Worm (Caenorhabditis elegans): ENCODE measurements around the gene srx-97.

The srx-97 gene

ce11 chrII:3630810-3631209, 38.4 kb downstream of the srx-97 start, which contains the start of gene M151.2:
Gene M151.2, plus strand, starts transcription at chrII:3631110.
- no peak for TF ChIP-seq nhr-25 (tag; optimal IDR thresholded peaks at IDR 0.05)
- no peak for TF ChIP-seq ztf-4 (tag; optimal IDR thresholded peaks at IDR 0.05)
- TF ChIP-seq egl-27 (tag; optimal IDR thresholded peaks at IDR 0.05) = no peak
- TF ChIP-seq nhr-10 (tag; optimal IDR thresholded peaks at IDR 0.05) = no peak
- no peak for TF ChIP-seq aly-2 (tag; optimal IDR thresholded peaks at IDR 0.05)

ce11 chrII:3626872-3627271, 42.3 kb downstream of the srx-97 start, which contains the start of gene M151.3:
Gene M151.3, plus strand, starts transcription at chrII:3627172.
- no peak for TF ChIP-seq gmeb-1 (tag; optimal IDR thresholded peaks at IDR 0.05)
- no peak for TF ChIP-seq ztf-11 (tag; optimal IDR thresholded peaks at IDR 0.05)
- no peak for TF ChIP-seq lin-39 (tag; optimal IDR thresholded peaks at IDR 0.05)
- no peak for TF ChIP-seq blmp-1 (tag; optimal IDR thresholded peaks at IDR 0.05; ENCODE audit: insufficient read depth)
- no peak for TF ChIP-seq ceh-82 (tag; optimal IDR thresholded peaks at IDR 0.05)
- no peak for TF ChIP-seq unc-55 (GFP tag; optimal IDR thresholded peaks at IDR 0.05)
- no peak for TF ChIP-seq nhr-23 (tag; optimal IDR thresholded peaks at IDR 0.05)
- TF ChIP-seq unc-39 (tag; optimal IDR thresholded peaks at IDR 0.05) = no peak
- no peak for TF ChIP-seq aly-2 (tag; optimal IDR thresholded peaks at IDR 0.05)
- no peak for TF ChIP-seq C34F6.9 (tag; optimal IDR thresholded peaks at IDR 0.05)
- no peak for TF ChIP-seq nhr-12 (tag; optimal IDR thresholded peaks at IDR 0.05)
- no peak for TF ChIP-seq lin-11 (tag; optimal IDR thresholded peaks at IDR 0.05)

- TF ChIP-seq C34F6.9 (tag; optimal IDR thresholded peaks at IDR 0.05) (no peak), alr-1 (tag; optimal IDR thresholded peaks at IDR 0.05) (no peak), lin-11 (tag; optimal IDR thresholded peaks at IDR 0.05) (no peak), nhr-25 (tag; optimal IDR thresholded peaks at IDR 0.05) (no peak), Y55F3AM.14 (GFP tag; optimal IDR thresholded peaks at IDR 0.05) (no peak), nhr-129 (tag; optimal IDR thresholded peaks at IDR 0.05) (no peak), skn-1 (tag; optimal IDR thresholded peaks at IDR 0.05) (no peak), mab-5 (tag; optimal IDR thresholded peaks at IDR 0.05) (no peak), ZK546.5 (tag; optimal IDR thresholded peaks at IDR 0.05) (no peak), dmd-4 (tag; optimal IDR thresholded peaks at IDR 0.05) (no peak), sma-9 (GFP tag; optimal IDR thresholded peaks at IDR 0.05) (no peak), sma-9 (tag; optimal IDR thresholded peaks at IDR 0.05) (no peak), nhr-10 (tag; optimal IDR thresholded peaks at IDR 0.05) (no peak), crh-2 (tag; optimal IDR thresholded peaks at IDR 0.05) (no peak), nhr-6 (tag; optimal IDR thresholded peaks at IDR 0.05) (no peak), ztf-1 (GFP tag; conservative IDR thresholded peaks at IDR 0.05) (no peak)
Measured at ce11 chrII:3622014-3622413, 47.2 kb downstream of the srx-97 start, which contains the start of gene M151.7. Gene M151.7, plus strand, starts transcription at chrII:3622314.

- no peak for TF ChIP-seq ztf-11 (tag; optimal IDR thresholded peaks at IDR 0.05)
- TF ChIP-seq nhr-237 (tag; optimal IDR thresholded peaks at IDR 0.05) = no peak
- TF ChIP-seq blmp-1 (tag; optimal IDR thresholded peaks at IDR 0.05; ENCODE audit: insufficient read depth) = no peak
- TF ChIP-seq zag-1 (tag; optimal IDR thresholded peaks at IDR 0.05) = no peak
- TF ChIP-seq sma-9 (GFP tag; optimal IDR thresholded peaks at IDR 0.05) = no peak
- TF ChIP-seq sma-9 (tag; optimal IDR thresholded peaks at IDR 0.05) = no peak
- no peak for TF ChIP-seq nhr-6 (tag; optimal IDR thresholded peaks at IDR 0.05)
- TF ChIP-seq lin-39 (tag; optimal IDR thresholded peaks at IDR 0.05) = no peak
- no peak for TF ChIP-seq nhr-25 (tag; optimal IDR thresholded peaks at IDR 0.05)
Measured at ce11 chrII:3620862-3621261, 48.4 kb downstream of the srx-97 start.

ce11 chrII:3617512-3617911, 51.7 kb downstream of the srx-97 start, which contains the start of gene F40E12.1:
Gene F40E12.1, plus strand, starts transcription at chrII:3617812.
- no peak for TF ChIP-seq mbf-1 (tag; optimal IDR thresholded peaks at IDR 0.05)
- no peak for TF ChIP-seq gmeb-1 (tag; optimal IDR thresholded peaks at IDR 0.05)
